Worm (Caenorhabditis elegans): ENCODE data around the gene F19C6.4.

DNA sequence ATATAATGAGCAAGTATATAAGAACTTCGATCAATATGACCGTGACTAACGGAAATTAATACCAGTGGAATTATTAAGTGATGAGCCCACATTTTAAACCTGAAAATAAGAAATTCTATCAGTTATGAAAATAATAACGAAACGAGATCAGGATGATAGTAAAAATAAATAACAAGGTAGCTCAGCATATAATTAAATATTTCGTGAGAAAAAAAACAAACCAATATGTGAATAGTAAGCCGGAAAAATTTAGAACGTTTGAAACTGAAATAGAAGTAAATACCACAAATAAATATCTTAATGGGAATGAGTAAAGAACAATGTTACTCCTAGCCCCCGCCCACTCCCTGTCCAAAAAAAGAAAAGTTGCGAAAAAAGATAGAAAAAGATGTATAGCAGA lies 9.2 kb downstream of the F19C6.4 start, which contains the start of gene F19C6.3:
- TF ChIP-seq him-1 (tag; optimal IDR thresholded peaks at IDR 0.05) (no peak), W03F9.2 (tag; optimal IDR thresholded peaks at IDR 0.05) (no peak), dao-5 (tag; optimal IDR thresholded peaks at IDR 0.05) (no peak)
